1 fruit fly cellular context compared by ENCODE assay signal in the genomic region with DNA sequence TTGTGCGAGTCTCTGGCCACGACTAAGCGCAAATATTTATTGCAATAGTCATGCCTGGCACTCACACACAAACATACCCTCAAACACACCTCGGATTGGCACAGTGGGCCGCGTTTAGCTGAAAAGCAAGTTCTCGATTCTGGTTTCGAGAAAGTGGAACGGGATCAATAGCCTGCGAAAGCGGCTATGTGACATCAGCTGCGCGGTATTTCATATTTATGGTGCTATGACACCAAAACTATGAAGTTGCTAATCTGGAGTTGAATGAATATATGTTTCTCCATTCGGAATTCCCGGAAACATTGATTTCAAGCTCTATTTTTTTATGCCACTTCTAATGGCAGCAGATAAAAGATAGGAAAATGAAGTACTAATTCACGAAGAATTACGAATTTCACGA.
TF ChIP-seq lines count a peak whose summit lies in the region.

No protein-coding gene starts in this region.

TF ChIP-seq in whole organism, prepupa, 60 proteins besides CTCF, POLR2A, EP300 and RAD21 (continued from another document):
- TF ChIP-seq CG8319 (GFP tag; optimal IDR thresholded peaks at IDR 0.05; lab: Kevin White, UChicago) (no peak), CG6792 (GFP tag; optimal IDR thresholded peaks at IDR 0.05; lab: Kevin White, UChicago) (no peak), CG9139 (GFP tag; optimal IDR thresholded peaks at IDR 0.05; lab: Kevin White, UChicago) (no peak), ss (GFP tag; optimal IDR thresholded peaks at IDR 0.05; lab: Kevin White, UChicago) (no peak), topi (GFP tag; optimal IDR thresholded peaks at IDR 0.05; lab: Kevin White, UChicago) (no peak), CG11762 (GFP tag; optimal IDR thresholded peaks at IDR 0.05; lab: Kevin White, UChicago; ENCODE audit: insufficient read depth) (no peak), svp (GFP tag; lab: Kevin White, UChicago) (no peak), fd85E (GFP tag; optimal IDR thresholded peaks at IDR 0.05; lab: Kevin White, UChicago) (no peak), Sox102F (GFP tag; optimal IDR thresholded peaks at IDR 0.05; lab: Kevin White, UChicago) (no peak), Ets21C (GFP tag; optimal IDR thresholded peaks at IDR 0.05; lab: Kevin White, UChicago) (no peak), CG15336 (GFP tag; IDR thresholded peaks at IDR 0.05; lab: Robert Waterston, UW) (0 out of 2 replicates have a peak, but pooled peaks have one; percentile 33), fkh (GFP tag; optimal IDR thresholded peaks at IDR 0.05; lab: Kevin White, UChicago) (no peak), CG31627 (GFP tag; optimal IDR thresholded peaks at IDR 0.05; lab: Kevin White, UChicago) (peak; percentile 36), Eip78C (GFP tag; lab: Kevin White, UChicago) (peak; percentile 56), Sox14 (GFP tag; optimal IDR thresholded peaks at IDR 0.05; lab: Kevin White, UChicago) (no peak), lz (GFP tag; optimal IDR thresholded peaks at IDR 0.05; lab: Kevin White, UChicago) (no peak), Hr39 (GFP tag; optimal IDR thresholded peaks at IDR 0.05; lab: Kevin White, UChicago) (no peak), dac (GFP tag; optimal IDR thresholded peaks at IDR 0.05; lab: Kevin White, UChicago) (no peak), CG8632 (GFP tag; optimal IDR thresholded peaks at IDR 0.05; lab: Kevin White, UChicago) (peak; percentile 22), Blimp-1 (GFP tag; optimal IDR thresholded peaks at IDR 0.05; lab: Kevin White, UChicago) (no peak), CG1621 (tag; optimal IDR thresholded peaks at IDR 0.05; lab: Kevin White, UChicago) (no peak), CG3919 (GFP tag; optimal IDR thresholded peaks at IDR 0.05; lab: Kevin White, UChicago) (no peak), acj6 (GFP tag; optimal IDR thresholded peaks at IDR 0.05; lab: Kevin White, UChicago) (peak; percentile 19), Eip93F (GFP tag; optimal IDR thresholded peaks at IDR 0.05; lab: Kevin White, UChicago) (no peak), pdm3 (GFP tag; optimal IDR thresholded peaks at IDR 0.05; lab: Kevin White, UChicago) (peak; percentile 28), CG16779 (tag; optimal IDR thresholded peaks at IDR 0.05; lab: Kevin White, UChicago) (no peak), Smox (GFP tag; optimal IDR thresholded peaks at IDR 0.05; lab: Kevin White, UChicago) (no peak), Sox15 (GFP tag; optimal IDR thresholded peaks at IDR 0.05; lab: Kevin White, UChicago) (no peak), OdsH (GFP tag; optimal IDR thresholded peaks at IDR 0.05; lab: Kevin White, UChicago) (no peak), Ets96B (tag; optimal IDR thresholded peaks at IDR 0.05; lab: Kevin White, UChicago) (no peak), CG32006 (GFP tag; optimal IDR thresholded peaks at IDR 0.05; lab: Kevin White, UChicago) (peak; percentile 30), net (GFP tag; optimal IDR thresholded peaks at IDR 0.05; lab: Kevin White, UChicago) (no peak), CG3032 (tag; optimal IDR thresholded peaks at IDR 0.05; lab: Kevin White, UChicago) (no peak), CG6854 (GFP tag; optimal IDR thresholded peaks at IDR 0.05; lab: Kevin White, UChicago) (no peak)
TF ChIP-seq in whole organism, prepupa: peak in this region for 9.
